Worm (Caenorhabditis elegans): Measurements from ENCODE around the gene F58A3.3.

The F58A3.3 gene

ce11 chrX:11060940-11061339 lies 48.5 kb downstream of the F58A3.3 start:
- TF ChIP-seq nhr-25 (tag; optimal IDR thresholded peaks at IDR 0.05) (no peak), nhr-77 (tag; optimal IDR thresholded peaks at IDR 0.05) (no peak), blmp-1 (tag; optimal IDR thresholded peaks at IDR 0.05; ENCODE audit: insufficient read depth) (peak; percentile 56), elt-3 (tag; optimal IDR thresholded peaks at IDR 0.05) (no peak), egl-27 (tag; optimal IDR thresholded peaks at IDR 0.05) (no peak), nhr-21 (tag; optimal IDR thresholded peaks at IDR 0.05) (peak; percentile 43), Y55F3AM.14 (GFP tag; optimal IDR thresholded peaks at IDR 0.05) (no peak)

ce11 chrX:11061904-11062303 lies 49.5 kb downstream of the F58A3.3 start, which contains the start of gene lpr-5:
Gene lpr-5 (plus strand): TSS chrX:11062123.
- TF ChIP-seq nhr-6 (tag; optimal IDR thresholded peaks at IDR 0.05) = no peak
- peak; percentile 36 for TF ChIP-seq ceh-16 (tag; optimal IDR thresholded peaks at IDR 0.05)
- peak; percentile 9 for TF ChIP-seq fos-1 (tag; optimal IDR thresholded peaks at IDR 0.05)
- TF ChIP-seq gmeb-1 (tag; optimal IDR thresholded peaks at IDR 0.05) = no peak
- TF ChIP-seq mbf-1 (tag; optimal IDR thresholded peaks at IDR 0.05) = no peak
- TF ChIP-seq nhr-25 (tag; optimal IDR thresholded peaks at IDR 0.05) = no peak
- peak; percentile 55 for TF ChIP-seq nhr-21 (tag; optimal IDR thresholded peaks at IDR 0.05)
- TF ChIP-seq crh-2 (tag; optimal IDR thresholded peaks at IDR 0.05) = no peak
